Worm (Caenorhabditis elegans): ENCODE results near the gene myrf-2.

DNA sequence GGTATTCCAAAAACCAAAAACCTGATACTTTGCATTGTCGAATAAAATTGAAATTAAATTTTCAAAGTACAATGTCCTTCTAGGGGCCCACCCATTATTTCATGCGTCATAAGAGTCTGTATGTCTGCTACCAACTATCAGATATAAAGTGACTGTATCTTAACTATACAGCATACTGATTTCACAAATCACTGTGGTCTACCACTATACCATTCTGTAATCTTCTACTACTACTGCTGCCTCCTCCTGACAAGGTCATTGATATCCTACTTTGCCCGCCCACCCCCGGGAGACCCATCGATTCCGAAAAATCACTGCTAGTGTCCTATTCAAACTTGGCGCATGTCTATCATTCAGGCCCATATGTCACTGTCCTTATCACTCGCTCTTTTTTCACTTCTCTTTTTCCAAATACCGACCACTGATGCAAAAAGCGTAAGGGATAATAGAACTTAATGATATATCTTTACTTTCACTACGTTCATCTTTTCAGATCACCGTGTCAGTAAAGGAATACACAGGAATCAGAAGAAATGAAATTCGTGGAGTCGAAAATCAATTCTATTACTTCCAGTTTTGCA is 22.1 kb downstream of the myrf-2 start, which contains the start of gene C07A4.2:
- TF ChIP-seq nhr-23 (tag; optimal IDR thresholded peaks at IDR 0.05) (no peak), nhr-11 (tag; optimal IDR thresholded peaks at IDR 0.05) (no peak), ZK546.5 (tag; optimal IDR thresholded peaks at IDR 0.05) (no peak), nhr-77 (tag; optimal IDR thresholded peaks at IDR 0.05) (no peak), ama-1 (optimal IDR thresholded peaks at IDR 0.05) (no peak), nhr-6 (tag; optimal IDR thresholded peaks at IDR 0.05) (no peak), unc-62 (GFP tag; optimal IDR thresholded peaks at IDR 0.05) (no peak), ztf-11 (tag; optimal IDR thresholded peaks at IDR 0.05) (no peak), mdl-1 (tag; optimal IDR thresholded peaks at IDR 0.05) (no peak), unc-39 (tag; optimal IDR thresholded peaks at IDR 0.05) (no peak), nhr-25 (tag; optimal IDR thresholded peaks at IDR 0.05) (no peak), unc-55 (GFP tag; optimal IDR thresholded peaks at IDR 0.05) (no peak), R02D3.7 (tag; optimal IDR thresholded peaks at IDR 0.05) (no peak), aly-2 (tag; optimal IDR thresholded peaks at IDR 0.05) (no peak)
